In genomic region chr2L:5096222-5096621, dm6 we compare ENCODE assay signal across 1 fruit fly cellular context.
TF ChIP-seq lines count a peak whose summit lies in the region.

TSS of gene CG4230 (plus strand) at chr2L:5096227.

TF ChIP-seq in whole organism, embryonic, 481 proteins besides CTCF, POLR2A, EP300 and RAD21 (continued from another document and continues in another):
- TF ChIP-seq amos (GFP tag; IDR thresholded peaks at IDR 0.05; lab: Robert Waterston, UW; ENCODE audit: partially characterized antibody) (peak; percentile 92), Fer1 (GFP tag; optimal IDR thresholded peaks at IDR 0.05; lab: Kevin White, UChicago) (no peak), bsh (GFP tag; optimal IDR thresholded peaks at IDR 0.05; lab: Kevin White, UChicago) (no peak), C15 (GFP tag; IDR thresholded peaks at IDR 0.05; lab: Robert Waterston, UW) (no peak), NC2α (GFP tag; optimal IDR thresholded peaks at IDR 0.05; lab: Kevin White, UChicago) (no peak), schlank (tag; optimal IDR thresholded peaks at IDR 0.05; lab: Kevin White, UChicago) (no peak), gsb-n (tag; optimal IDR thresholded peaks at IDR 0.05; lab: Kevin White, UChicago) (no peak), Vsx1 (GFP tag; optimal IDR thresholded peaks at IDR 0.05; lab: Kevin White, UChicago) (no peak), sc (optimal IDR thresholded peaks at IDR 0.05; lab: Kevin White, UChicago) (no peak), sc (GFP tag; optimal IDR thresholded peaks at IDR 0.05; lab: Kevin White, UChicago) (no peak), Nf-YA (GFP tag; IDR thresholded peaks at IDR 0.05; lab: Robert Waterston, UW) (no peak), Nf-YC (tag; optimal IDR thresholded peaks at IDR 0.05; lab: Kevin White, UChicago) (no peak), CG10431 (GFP tag; optimal IDR thresholded peaks at IDR 0.05; lab: Kevin White, UChicago) (no peak), grau (tag; optimal IDR thresholded peaks at IDR 0.05; lab: Kevin White, UChicago) (no peak), btn (GFP tag; optimal IDR thresholded peaks at IDR 0.05; lab: Kevin White, UChicago) (no peak), Bgb (GFP tag; IDR thresholded peaks at IDR 0.05; lab: Robert Waterston, UW; ENCODE audit: partially characterized antibody) (peak; percentile 95), Mad (GFP tag; optimal IDR thresholded peaks at IDR 0.05; lab: Kevin White, UChicago) (no peak), CG9797 (GFP tag; optimal IDR thresholded peaks at IDR 0.05; lab: Kevin White, UChicago) (peak; percentile 7), ab (GFP tag; optimal IDR thresholded peaks at IDR 0.05; lab: Kevin White, UChicago) (no peak), Six4 (GFP tag; optimal IDR thresholded peaks at IDR 0.05; lab: Kevin White, UChicago) (no peak), tna (GFP tag; IDR thresholded peaks at IDR 0.05; lab: Robert Waterston, UW; ENCODE audit: partially characterized antibody) (peak; percentile 62), CG17829 (tag; optimal IDR thresholded peaks at IDR 0.05; lab: Kevin White, UChicago) (no peak), CG4730 (GFP tag; IDR thresholded peaks at IDR 0.05; lab: Robert Waterston, UW) (no peak), Ets97D (GFP tag; optimal IDR thresholded peaks at IDR 0.05; lab: Kevin White, UChicago) (peak; percentile 6), Lim3 (GFP tag; IDR thresholded peaks at IDR 0.05; lab: Robert Waterston, UW) (no peak), CG34224 (GFP tag; IDR thresholded peaks at IDR 0.05; lab: Robert Waterston, UW; ENCODE audit: partially characterized antibody) (peak; percentile 78), CG1647 (GFP tag; optimal IDR thresholded peaks at IDR 0.05; lab: Kevin White, UChicago) (no peak), CG12236 (GFP tag; optimal IDR thresholded peaks at IDR 0.05; lab: Kevin White, UChicago) (no peak), CG10267 (tag; optimal IDR thresholded peaks at IDR 0.05; lab: Kevin White, UChicago) (peak; percentile 17), run (tag; optimal IDR thresholded peaks at IDR 0.05; lab: Kevin White, UChicago) (no peak), disco-r (GFP tag; optimal IDR thresholded peaks at IDR 0.05; lab: Kevin White, UChicago) (no peak), slbo (GFP tag; IDR thresholded peaks at IDR 0.05; lab: Robert Waterston, UW) (no peak), Hand (GFP tag; optimal IDR thresholded peaks at IDR 0.05; lab: Kevin White, UChicago) (no peak), CG2678 (tag; optimal IDR thresholded peaks at IDR 0.05; lab: Kevin White, UChicago) (no peak), Hey (tag; optimal IDR thresholded peaks at IDR 0.05; lab: Kevin White, UChicago) (no peak), CG12391 (tag; optimal IDR thresholded peaks at IDR 0.05; lab: Kevin White, UChicago) (no peak), HLH3B (GFP tag; IDR thresholded peaks at IDR 0.05; lab: Robert Waterston, UW) (no peak), p53 (GFP tag; optimal IDR thresholded peaks at IDR 0.05; lab: Kevin White, UChicago) (no peak), Elba2 (GFP tag; optimal IDR thresholded peaks at IDR 0.05; lab: Kevin White, UChicago) (no peak), CG34376 (GFP tag; optimal IDR thresholded peaks at IDR 0.05; lab: Kevin White, UChicago) (no peak), CG16813 (GFP tag; IDR thresholded peaks at IDR 0.05; lab: Robert Waterston, UW; ENCODE audit: partially characterized antibody) (peak; percentile 81), bowl (GFP tag; IDR thresholded peaks at IDR 0.05; lab: Robert Waterston, UW) (no peak), jumu (GFP tag; optimal IDR thresholded peaks at IDR 0.05; lab: Kevin White, UChicago) (no peak), HLH4C (GFP tag; IDR thresholded peaks at IDR 0.05; lab: Robert Waterston, UW; ENCODE audit: partially characterized antibody) (peak; percentile 69; the same call in 2 of the 3 replicates), CG14710 (tag; optimal IDR thresholded peaks at IDR 0.05; lab: Kevin White, UChicago) (peak; percentile 12), lab (GFP tag; optimal IDR thresholded peaks at IDR 0.05; lab: Kevin White, UChicago) (peak; percentile 24), cas (GFP tag; IDR thresholded peaks at IDR 0.05; lab: Robert Waterston, UW) (no peak), CG11093 (GFP tag; IDR thresholded peaks at IDR 0.05; lab: Robert Waterston, UW) (no peak), hbn (GFP tag; IDR thresholded peaks at IDR 0.05; lab: Robert Waterston, UW; ENCODE audit: partially characterized antibody) (peak; percentile 91), CG2712 (tag; optimal IDR thresholded peaks at IDR 0.05; lab: Kevin White, UChicago) (peak; percentile 30), Doc3 (GFP tag; IDR thresholded peaks at IDR 0.05; lab: Robert Waterston, UW; ENCODE audit: partially characterized antibody) (peak; percentile 83), MBD-R2 (GFP tag; IDR thresholded peaks at IDR 0.05; lab: Robert Waterston, UW) (peak; percentile 83), Atf3 (GFP tag; optimal IDR thresholded peaks at IDR 0.05; lab: Kevin White, UChicago) (no peak), CG10462 (GFP tag; optimal IDR thresholded peaks at IDR 0.05; lab: Kevin White, UChicago) (no peak), Doc2 (GFP tag; IDR thresholded peaks at IDR 0.05; lab: Robert Waterston, UW) (no peak), HHEX (GFP tag; optimal IDR thresholded peaks at IDR 0.05; lab: Kevin White, UChicago) (no peak), CG11560 (tag; IDR thresholded peaks at IDR 0.05; lab: Robert Waterston, UW) (no peak), ci (GFP tag; IDR thresholded peaks at IDR 0.05; lab: Robert Waterston, UW) (peak; percentile 45; the same call in 1 of the 3 replicates), knrl (GFP tag; IDR thresholded peaks at IDR 0.05; lab: Robert Waterston, UW; ENCODE audit: partially characterized antibody) (peak; percentile 76), en (GFP tag; optimal IDR thresholded peaks at IDR 0.05; lab: Kevin White, UChicago) (no peak), crp (GFP tag; optimal IDR thresholded peaks at IDR 0.05; lab: Kevin White, UChicago) (peak; percentile 87 to 99), CG13123 (GFP tag; optimal IDR thresholded peaks at IDR 0.05; lab: Kevin White, UChicago) (no peak), pzg (GFP tag; optimal IDR thresholded peaks at IDR 0.05; lab: Kevin White, UChicago) (peak; percentile 71), CG11456 (GFP tag; IDR thresholded peaks at IDR 0.05; lab: Robert Waterston, UW) (no peak), Myb (GFP tag; optimal IDR thresholded peaks at IDR 0.05; lab: Kevin White, UChicago) (peak; percentile 91), nerfin-2 (GFP tag; IDR thresholded peaks at IDR 0.05; lab: Robert Waterston, UW; ENCODE audit: partially characterized antibody) (peak; percentile 48; the same call in 1 of the 2 replicates), CG1603 (tag; optimal IDR thresholded peaks at IDR 0.05; lab: Kevin White, UChicago) (peak; percentile 53), chinmo (GFP tag; IDR thresholded peaks at IDR 0.05; lab: Robert Waterston, UW; ENCODE audit: partially characterized antibody) (0 out of 4 replicates have a peak, but pooled peaks have one; percentile 14), fu2 (GFP tag; optimal IDR thresholded peaks at IDR 0.05; lab: Kevin White, UChicago) (no peak), CG18764 (GFP tag; optimal IDR thresholded peaks at IDR 0.05; lab: Kevin White, UChicago) (no peak), lov (optimal IDR thresholded peaks at IDR 0.05; lab: Kevin White, UChicago) (no peak), lov (GFP tag; IDR thresholded peaks at IDR 0.05; lab: Robert Waterston, UW) (no peak), CG6689 (GFP tag; IDR thresholded peaks at IDR 0.05; lab: Robert Waterston, UW) (no peak), Opbp (GFP tag; IDR thresholded peaks at IDR 0.05; lab: Robert Waterston, UW; ENCODE audit: partially characterized antibody) (peak; percentile 87), Eip74EF (GFP tag; optimal IDR thresholded peaks at IDR 0.05; lab: Kevin White, UChicago) (no peak), CG2199 (GFP tag; IDR thresholded peaks at IDR 0.05; lab: Robert Waterston, UW) (no peak), Hr39 (optimal IDR thresholded peaks at IDR 0.05; lab: Kevin White, UChicago) (no peak), sisA (GFP tag; IDR thresholded peaks at IDR 0.05; lab: Robert Waterston, UW) (no peak), CG32772 (GFP tag; IDR thresholded peaks at IDR 0.05; lab: Robert Waterston, UW) (no peak), cwo (GFP tag; optimal IDR thresholded peaks at IDR 0.05; lab: Kevin White, UChicago) (no peak), Trl (optimal IDR thresholded peaks at IDR 0.05; lab: Kevin White, UChicago) (no peak), Trl (GFP tag; optimal IDR thresholded peaks at IDR 0.05; lab: Kevin White, UChicago) (no peak), CG2202 (tag; optimal IDR thresholded peaks at IDR 0.05; lab: Kevin White, UChicago) (no peak), dmrt11E (tag; optimal IDR thresholded peaks at IDR 0.05; lab: Kevin White, UChicago) (no peak), CG9876 (GFP tag; optimal IDR thresholded peaks at IDR 0.05; lab: Kevin White, UChicago) (no peak), CG5245 (GFP tag; optimal IDR thresholded peaks at IDR 0.05; lab: Kevin White, UChicago) (no peak), sna (GFP tag; IDR thresholded peaks at IDR 0.05; lab: Robert Waterston, UW; ENCODE audit: partially characterized antibody) (peak; percentile 79), Med (GFP tag; lab: Kevin White, UChicago) (peak; percentile 67), CG7963 (GFP tag; IDR thresholded peaks at IDR 0.05; lab: Robert Waterston, UW; ENCODE audit: partially characterized antibody) (peak; percentile 81), unpg (GFP tag; optimal IDR thresholded peaks at IDR 0.05; lab: Kevin White, UChicago) (no peak), zen (tag; optimal IDR thresholded peaks at IDR 0.05; lab: Kevin White, UChicago) (no peak), CG12155 (GFP tag; optimal IDR thresholded peaks at IDR 0.05; lab: Kevin White, UChicago) (no peak), CG32767 (GFP tag; IDR thresholded peaks at IDR 0.05; lab: Robert Waterston, UW) (no peak), CG14965 (GFP tag; optimal IDR thresholded peaks at IDR 0.05; lab: Kevin White, UChicago; ENCODE audit: borderline replicate concordance) (no peak), fd64A (GFP tag; optimal IDR thresholded peaks at IDR 0.05; lab: Kevin White, UChicago) (no peak), ewg (GFP tag; optimal IDR thresholded peaks at IDR 0.05; lab: Kevin White, UChicago) (no peak), stwl (tag; optimal IDR thresholded peaks at IDR 0.05; lab: Kevin White, UChicago) (peak; percentile 30), CG11695 (GFP tag; IDR thresholded peaks at IDR 0.05; lab: Robert Waterston, UW) (no peak), mirr (GFP tag; optimal IDR thresholded peaks at IDR 0.05; lab: Kevin White, UChicago) (no peak), tgo (GFP tag; IDR thresholded peaks at IDR 0.05; lab: Robert Waterston, UW) (no peak), CG15696 (tag; optimal IDR thresholded peaks at IDR 0.05; lab: Kevin White, UChicago) (no peak), CG7987 (GFP tag; optimal IDR thresholded peaks at IDR 0.05; lab: Kevin White, UChicago) (peak; percentile 17), CG3281 (GFP tag; optimal IDR thresholded peaks at IDR 0.05; lab: Kevin White, UChicago) (no peak), Awh (GFP tag; IDR thresholded peaks at IDR 0.05; lab: Robert Waterston, UW) (no peak), TFAM (GFP tag; optimal IDR thresholded peaks at IDR 0.05; lab: Kevin White, UChicago) (no peak), CG4617 (GFP tag; optimal IDR thresholded peaks at IDR 0.05; lab: Kevin White, UChicago; ENCODE audit: borderline replicate concordance) (peak; percentile 39), inv (GFP tag; IDR thresholded peaks at IDR 0.05; lab: Robert Waterston, UW; ENCODE audit: partially characterized antibody) (peak; percentile 65), dan (GFP tag; IDR thresholded peaks at IDR 0.05; lab: Robert Waterston, UW) (no peak), Hmr (GFP tag; optimal IDR thresholded peaks at IDR 0.05; lab: Kevin White, UChicago) (no peak), CG7786 (GFP tag; optimal IDR thresholded peaks at IDR 0.05; lab: Kevin White, UChicago) (no peak), CG2129 (GFP tag; IDR thresholded peaks at IDR 0.05; lab: Robert Waterston, UW; ENCODE audit: partially characterized antibody) (peak; percentile 70), fd96Cb (tag; optimal IDR thresholded peaks at IDR 0.05; lab: Kevin White, UChicago) (no peak), slou (GFP tag; optimal IDR thresholded peaks at IDR 0.05; lab: Kevin White, UChicago) (no peak), nmo (GFP tag; optimal IDR thresholded peaks at IDR 0.05; lab: Kevin White, UChicago) (peak; percentile 1), CG1602 (GFP tag; optimal IDR thresholded peaks at IDR 0.05; lab: Kevin White, UChicago) (no peak), CG12744 (GFP tag; optimal IDR thresholded peaks at IDR 0.05; lab: Kevin White, UChicago) (no peak), HLH54F (GFP tag; optimal IDR thresholded peaks at IDR 0.05; lab: Kevin White, UChicago) (no peak), corto (GFP tag; optimal IDR thresholded peaks at IDR 0.05; lab: Kevin White, UChicago) (no peak), ATbp (GFP tag; optimal IDR thresholded peaks at IDR 0.05; lab: Kevin White, UChicago) (no peak), bab2 (GFP tag; optimal IDR thresholded peaks at IDR 0.05; lab: Kevin White, UChicago) (no peak), pros (GFP tag; optimal IDR thresholded peaks at IDR 0.05; lab: Kevin White, UChicago) (no peak), Nf-YB (GFP tag; optimal IDR thresholded peaks at IDR 0.05; lab: Kevin White, UChicago) (no peak), CG6791 (GFP tag; IDR thresholded peaks at IDR 0.05; lab: Robert Waterston, UW; ENCODE audit: partially characterized antibody) (peak; percentile 88), mam (GFP tag; optimal IDR thresholded peaks at IDR 0.05; lab: Kevin White, UChicago) (no peak), E2f2 (GFP tag; IDR thresholded peaks at IDR 0.05; lab: Robert Waterston, UW) (peak; percentile 36; the same call in 1 of the 2 replicates), CG31365 (tag; optimal IDR thresholded peaks at IDR 0.05; lab: Kevin White, UChicago) (no peak), Dp (GFP tag; optimal IDR thresholded peaks at IDR 0.05; lab: Kevin White, UChicago) (peak; percentile 14), CG12219 (GFP tag; optimal IDR thresholded peaks at IDR 0.05; lab: Kevin White, UChicago) (no peak), Abd-B (GFP tag; optimal IDR thresholded peaks at IDR 0.05; lab: Kevin White, UChicago) (no peak), unc-4 (GFP tag; IDR thresholded peaks at IDR 0.05; lab: Robert Waterston, UW; ENCODE audit: partially characterized antibody) (peak; percentile 90), stc (GFP tag; IDR thresholded peaks at IDR 0.05; lab: Robert Waterston, UW) (no peak), row (GFP tag; IDR thresholded peaks at IDR 0.05; lab: Robert Waterston, UW) (peak; percentile 23; the same call in 1 of the 3 replicates), salm (tag; optimal IDR thresholded peaks at IDR 0.05; lab: Kevin White, UChicago) (no peak), CG33557 (GFP tag; optimal IDR thresholded peaks at IDR 0.05; lab: Kevin White, UChicago) (no peak), CG10565 (GFP tag; optimal IDR thresholded peaks at IDR 0.05; lab: Kevin White, UChicago) (no peak)
